Fruit fly (Drosophila melanogaster) whole organism, larva: ENCODE data around the gene Gr33a.

ENCODE experiments used
- noc ChIP-seq: fragments of 200-800 bp; sonication (Bioruptor generic); optimal IDR thresholded peaks from 3 replicates; lab custom pipeline; 2019; ENCODE audit warnings: missing biosample characterization, mild to moderate bottlenecking, missing genetic modification characterization, moderate library complexity

Gene Gr33a

DNA sequence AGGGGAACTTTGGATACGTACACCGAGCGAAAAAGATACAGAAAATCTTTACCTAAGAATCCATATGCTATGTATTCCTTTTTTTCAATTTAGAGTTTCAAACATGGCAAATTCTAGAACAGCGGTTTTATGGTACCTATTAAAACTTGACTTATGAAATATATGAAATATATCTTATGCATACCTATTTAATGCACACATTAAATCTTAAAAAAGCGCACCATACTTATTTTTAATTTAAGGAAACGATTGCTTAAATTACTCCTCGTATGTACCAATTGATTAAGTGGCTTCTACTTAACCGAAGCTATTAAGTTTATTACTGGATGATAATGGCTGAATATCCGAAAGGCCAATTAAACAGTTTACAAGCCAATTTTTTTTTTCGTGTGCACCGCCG is 17.8 kb upstream of the Gr33a start:
- no peak for TF ChIP-seq noc (tag; lab: Kevin White, UChicago)

DNA sequence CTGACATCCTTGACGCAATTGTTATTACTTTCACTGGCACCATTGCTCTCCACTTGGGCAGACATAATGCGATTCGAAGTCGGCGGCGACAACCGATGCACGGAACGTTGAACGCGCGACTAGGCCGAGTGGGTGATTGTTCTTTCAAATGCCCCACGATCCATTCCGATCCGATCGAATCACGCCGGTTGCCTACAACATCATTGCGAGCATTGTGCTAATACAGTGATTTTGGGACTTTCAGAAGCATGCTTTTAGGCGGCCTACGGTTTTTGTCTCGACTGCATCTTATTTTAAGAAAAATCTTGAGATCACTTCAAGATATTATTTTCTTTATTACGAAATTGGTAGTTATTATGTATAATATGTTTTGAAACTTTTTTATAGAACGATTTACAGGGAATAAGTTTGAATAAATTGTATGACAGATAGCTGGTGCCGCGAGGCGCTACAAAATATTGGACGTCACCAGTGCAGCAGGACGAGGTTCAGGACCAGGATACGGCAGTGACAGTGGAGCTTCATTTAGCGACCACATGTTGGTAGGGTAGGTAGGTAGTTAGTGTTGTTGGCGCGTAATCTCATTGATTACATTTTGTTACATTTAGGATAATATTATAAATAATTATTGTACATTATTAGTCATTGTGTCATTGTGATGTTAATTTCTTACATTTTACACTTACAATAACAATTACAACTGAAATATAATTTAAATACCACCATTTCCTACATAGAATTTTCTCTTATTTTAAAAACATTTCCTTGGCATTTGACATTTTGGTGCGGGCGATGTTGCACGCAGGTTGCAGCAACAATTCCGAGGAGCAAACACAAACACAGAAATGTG is 4.3 kb upstream of the Gr33a start, which contains the start of gene rho-6:
rho-6 (minus strand) TSS at position 137 of the 850 bp plus-strand sequence.
- TF ChIP-seq noc (tag; lab: Kevin White, UChicago), result no peak

DNA sequence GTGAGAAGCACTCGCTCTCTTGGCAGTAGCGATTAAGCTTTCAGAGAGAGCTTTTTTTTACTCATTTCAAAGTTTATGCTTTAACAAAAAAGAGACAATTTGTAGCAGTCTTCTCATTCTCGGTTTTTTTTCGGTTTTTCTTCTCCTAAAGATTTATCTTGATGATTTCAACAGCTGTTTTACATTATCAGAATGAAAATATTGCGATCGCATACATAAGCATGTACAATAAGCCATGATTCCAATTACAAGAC is 3.8 kb upstream of the Gr33a start:
- no peak for TF ChIP-seq noc (tag; lab: Kevin White, UChicago)

DNA sequence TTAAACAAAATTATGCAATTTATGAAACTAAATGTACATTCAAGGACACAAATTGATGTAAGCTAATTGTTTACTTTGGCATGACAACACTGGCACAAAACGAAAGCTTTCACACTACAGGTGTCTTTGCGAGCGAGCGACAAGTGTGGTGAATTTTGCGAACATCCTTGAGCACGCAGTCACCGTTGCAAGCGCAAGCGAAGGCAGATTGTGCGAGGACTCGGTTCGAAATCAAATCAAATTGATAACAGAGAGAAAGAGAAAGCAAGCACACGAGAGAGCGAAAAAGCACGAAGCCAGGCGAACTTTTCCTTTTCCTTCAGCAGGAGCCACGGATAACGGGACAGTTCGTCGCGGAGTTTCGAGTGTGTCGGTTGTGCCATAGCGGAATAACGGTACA is 4.6 kb downstream of the Gr33a start, which contains the start of gene CG31760:
CG31760 (plus strand) TSS at position 342 of the 400 bp plus-strand sequence.
- TF ChIP-seq noc (tag; lab: Kevin White, UChicago), result no peak

DNA sequence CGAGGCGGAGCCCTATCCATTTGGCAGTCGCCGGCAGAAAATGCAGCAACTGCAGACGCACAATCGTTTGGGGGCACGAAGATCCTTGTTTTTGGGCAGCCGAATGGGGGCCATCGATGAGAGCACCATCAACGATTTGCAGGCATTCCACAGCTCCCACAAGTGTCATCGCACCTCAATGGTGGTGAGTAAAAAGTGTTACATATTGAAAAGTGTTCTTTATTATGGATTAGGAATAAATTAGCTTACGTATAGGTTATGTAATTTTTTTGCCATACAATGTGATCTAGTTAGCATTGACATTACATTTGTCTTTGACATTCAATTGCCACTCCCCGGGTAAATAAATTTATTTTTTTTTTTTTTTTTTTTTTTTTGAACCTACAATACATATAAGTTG is 23.7 kb downstream of the Gr33a start, which contains the start of gene CG31861:
CG31861 (plus strand) TSS at position 301 of the 400 bp plus-strand sequence.
- no peak for TF ChIP-seq noc (tag; lab: Kevin White, UChicago)

DNA sequence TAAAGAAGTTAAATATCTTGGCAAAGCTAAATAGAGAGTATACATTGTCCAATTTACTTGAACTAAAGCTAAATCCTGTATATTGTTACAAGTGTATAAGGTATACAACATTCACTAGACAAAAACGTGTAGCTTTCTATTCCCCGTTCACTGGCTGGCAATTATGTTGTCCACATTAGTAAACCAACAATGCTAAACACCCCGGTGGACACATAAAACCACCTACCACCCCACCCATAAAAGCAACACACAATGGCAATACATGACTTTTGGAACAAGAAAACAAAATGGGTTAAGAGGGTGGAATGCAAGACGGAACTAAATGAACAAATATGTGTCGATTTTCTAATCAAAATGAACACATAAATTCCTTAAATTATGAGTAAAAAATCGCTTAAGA is 26.1 kb downstream of the Gr33a start, which contains the start of gene ZnT33D:
ZnT33D (plus strand) TSS at position 301 of the 400 bp plus-strand sequence.
- no peak for TF ChIP-seq noc (tag; lab: Kevin White, UChicago)

DNA sequence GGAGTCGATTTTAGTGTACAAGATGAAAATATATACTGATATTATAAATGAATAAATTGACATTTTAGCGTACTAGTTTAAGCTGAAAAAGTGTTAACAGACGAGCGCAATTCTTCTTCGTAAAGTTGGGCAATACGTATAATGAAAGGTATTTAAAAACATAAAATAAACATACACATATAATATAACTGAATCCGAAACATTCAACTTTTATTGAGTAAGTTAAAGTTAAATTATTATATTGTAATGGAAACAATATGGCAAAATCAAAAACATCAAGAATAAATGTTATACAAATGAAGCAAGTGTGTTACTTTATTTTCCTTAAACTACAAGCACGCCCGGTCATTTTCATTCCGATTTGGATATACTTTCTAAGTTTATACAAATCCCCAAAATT is 32.4 kb downstream of the Gr33a start, which contains the start of gene CG17217:
CG17217 (plus strand) TSS at position 301 of the 400 bp plus-strand sequence.
- no peak for TF ChIP-seq noc (tag; lab: Kevin White, UChicago)

DNA sequence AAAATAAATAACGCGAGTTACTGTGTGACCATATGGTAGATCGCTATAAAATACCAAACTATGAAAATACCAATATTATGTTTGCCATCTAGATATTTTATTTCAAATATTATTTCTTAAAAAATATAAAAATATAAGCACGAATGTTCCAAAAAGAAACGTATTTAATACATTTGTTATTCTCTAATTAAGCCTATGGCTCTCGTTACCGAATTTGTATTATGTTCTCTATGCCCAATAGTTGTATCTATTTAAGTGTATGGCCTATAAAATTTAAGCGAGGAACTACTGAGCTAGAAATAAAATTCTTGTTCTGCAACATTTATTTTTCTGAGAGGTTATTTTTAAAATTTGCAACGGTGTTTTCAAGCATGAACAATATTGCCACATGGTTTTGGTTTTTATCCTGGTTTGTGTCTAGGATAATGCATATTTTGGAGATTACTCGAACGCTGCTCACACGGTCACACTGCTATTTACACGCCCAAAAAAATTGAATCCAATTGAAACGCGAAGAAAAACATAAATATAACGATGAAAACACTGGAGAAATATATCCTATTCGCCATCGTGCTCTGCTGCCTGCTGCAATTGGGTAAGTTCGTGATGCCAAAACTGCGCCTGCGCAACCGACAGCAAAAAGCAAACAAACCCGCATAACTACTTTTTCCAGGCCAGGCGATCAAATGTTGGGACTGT is 34.9 kb downstream of the Gr33a start, which contains the start of the genes CG6583 and crok:
CG6583 (minus strand) TSS at position 51 of the 699 bp plus-strand sequence.
crok (plus strand) TSS at position 446 of the 699 bp plus-strand sequence.
- no peak for TF ChIP-seq noc (tag; lab: Kevin White, UChicago)

DNA sequence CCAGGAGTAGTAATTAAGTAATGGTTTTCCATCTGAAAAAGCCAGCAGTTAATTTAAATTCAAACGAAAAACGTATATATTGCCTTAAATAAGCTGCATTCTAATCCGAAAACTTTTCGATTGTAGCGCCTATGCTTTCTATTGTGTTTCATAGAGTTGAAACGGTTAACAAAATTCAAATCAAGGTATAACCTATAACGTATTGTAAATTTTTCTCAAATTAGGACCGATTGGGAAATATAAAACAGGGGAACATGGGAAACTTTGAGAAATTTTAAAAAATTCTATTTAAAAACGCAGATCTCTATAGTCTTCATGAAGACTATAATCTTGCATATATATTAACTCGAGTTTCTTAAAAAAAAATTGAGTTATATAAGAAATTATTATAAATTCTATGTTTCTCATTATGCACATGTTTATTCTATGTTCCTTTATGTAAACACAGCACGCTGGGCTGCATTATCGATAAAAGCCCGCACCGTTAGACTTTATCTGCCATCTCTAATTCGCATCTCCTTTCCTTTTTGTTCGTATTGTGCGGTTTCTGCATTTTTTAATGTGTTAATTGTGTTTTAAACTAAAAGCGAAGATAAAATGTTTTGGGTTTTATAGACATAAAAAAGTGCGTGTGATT is 36.8 kb downstream of the Gr33a start, which contains the start of gene bru1:
bru1 (plus strand) TSS at position 512 of the 637 bp plus-strand sequence.
- no peak for TF ChIP-seq noc (tag; lab: Kevin White, UChicago)

DNA sequence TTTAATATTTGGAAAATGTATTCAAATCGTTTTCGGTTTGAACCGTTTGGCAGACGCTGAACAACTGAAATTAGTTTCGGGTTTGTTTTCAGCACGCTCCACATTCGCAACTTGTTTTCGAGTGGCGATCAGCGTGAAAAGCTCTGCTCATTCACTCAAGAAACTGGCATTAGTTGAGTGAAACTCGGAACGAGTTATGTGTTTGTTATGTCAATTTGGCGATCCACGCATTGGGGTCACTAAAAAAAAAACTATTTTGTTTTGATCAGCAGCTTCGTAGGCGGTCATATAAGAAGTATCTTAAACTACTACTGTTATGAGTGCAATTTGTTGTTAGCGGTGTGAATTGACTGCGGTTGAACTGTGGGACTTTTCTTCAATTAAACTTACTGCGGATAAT is 39.8 kb downstream of the Gr33a start, which contains the start of gene atilla:
atilla (minus strand) TSS at position 266 of the 400 bp plus-strand sequence.
- TF ChIP-seq noc (tag; lab: Kevin White, UChicago), result no peak
